Worm (Caenorhabditis elegans): ENCODE measurements around the gene D2063.1.

- TF ChIP-seq ztf-29 (GFP tag; IDR thresholded peaks at IDR 0.05) (no peak), flt-1 (GFP tag; IDR thresholded peaks at IDR 0.05) (no peak)
These were observed 28.3 kb upstream of the D2063.1 start, which contains the start of gene ZC132.11 for ce11 chrV:4298579-4298978.
